Worm (Caenorhabditis elegans): ENCODE data around the gene abhd-5.1.

The abhd-5.1 gene

ce11 chrV:4860525-4860924 is 13.1 kb downstream of the abhd-5.1 start:
- TF ChIP-seq F13C5.2 (tag; optimal IDR thresholded peaks at IDR 0.05): peak; percentile 41
- peak; percentile 1 for TF ChIP-seq ceh-36 (tag; optimal IDR thresholded peaks at IDR 0.05)
- no peak for TF ChIP-seq hmg-4 (GFP tag; optimal IDR thresholded peaks at IDR 0.05)

ce11 chrV:4862737-4863136 is 15.3 kb downstream of the abhd-5.1 start, which contains the start of gene C37H5.13:
C37H5.13 (minus strand) TSS chrV:4862965.
- TF ChIP-seq hmbx-1 (tag; optimal IDR thresholded peaks at IDR 0.05) (no peak), F13C5.2 (tag; optimal IDR thresholded peaks at IDR 0.05) (no peak)

ce11 chrV:4864330-4864729 is 16.9 kb downstream of the abhd-5.1 start:
- TF ChIP-seq ceh-13 (GFP tag; optimal IDR thresholded peaks at IDR 0.05): no peak

- TF ChIP-seq scrt-1 (GFP tag; IDR thresholded peaks at IDR 0.05) (no peak), pes-1 (GFP tag; IDR thresholded peaks at IDR 0.05) (no peak), ama-1 (optimal IDR thresholded peaks at IDR 0.05) (no peak), sea-1 (GFP tag; conservative IDR thresholded peaks at IDR 0.05) (no peak), hnd-1 (tag; optimal IDR thresholded peaks at IDR 0.05) (no peak), tra-4 (tag; optimal IDR thresholded peaks at IDR 0.05) (no peak), ceh-36 (tag; optimal IDR thresholded peaks at IDR 0.05) (no peak), tbx-11 (GFP tag; IDR thresholded peaks at IDR 0.05) (no peak), hmg-4 (GFP tag; optimal IDR thresholded peaks at IDR 0.05) (no peak), F13C5.2 (tag; optimal IDR thresholded peaks at IDR 0.05) (no peak), tbx-37 (GFP tag; conservative IDR thresholded peaks at IDR 0.05) (no peak), aly-1 (tag; optimal IDR thresholded peaks at IDR 0.05) (no peak), flt-1 (GFP tag; IDR thresholded peaks at IDR 0.05) (no peak), hmbx-1 (tag; optimal IDR thresholded peaks at IDR 0.05) (no peak), ets-7 (tag; optimal IDR thresholded peaks at IDR 0.05) (no peak)
These were observed 17.9 kb downstream of the abhd-5.1 start, which contains the start of gene srd-32 for ce11 chrV:4865364-4865763. srd-32 (plus strand) TSS chrV:4865664.

ce11 chrV:4867535-4867934 is 20.1 kb downstream of the abhd-5.1 start:
- TF ChIP-seq B0310.2 (tag; optimal IDR thresholded peaks at IDR 0.05): no peak

- TF ChIP-seq sea-1 (GFP tag; conservative IDR thresholded peaks at IDR 0.05) (no peak), pes-1 (GFP tag; IDR thresholded peaks at IDR 0.05) (no peak), hmbx-1 (tag; optimal IDR thresholded peaks at IDR 0.05) (no peak), B0310.2 (tag; optimal IDR thresholded peaks at IDR 0.05) (no peak), ceh-13 (GFP tag; optimal IDR thresholded peaks at IDR 0.05) (no peak), tbx-37 (GFP tag; conservative IDR thresholded peaks at IDR 0.05) (no peak), tbx-11 (GFP tag; IDR thresholded peaks at IDR 0.05) (no peak), F13C5.2 (tag; optimal IDR thresholded peaks at IDR 0.05) (no peak), flt-1 (GFP tag; IDR thresholded peaks at IDR 0.05) (no peak)
These were observed 21.2 kb downstream of the abhd-5.1 start for ce11 chrV:4868698-4869097.

- TF ChIP-seq ama-1 (optimal IDR thresholded peaks at IDR 0.05) (no peak), hnd-1 (tag; optimal IDR thresholded peaks at IDR 0.05) (no peak), hmbx-1 (tag; optimal IDR thresholded peaks at IDR 0.05) (no peak), flt-1 (GFP tag; IDR thresholded peaks at IDR 0.05) (no peak), aly-1 (tag; optimal IDR thresholded peaks at IDR 0.05) (no peak), tra-4 (tag; optimal IDR thresholded peaks at IDR 0.05) (no peak), scrt-1 (GFP tag; IDR thresholded peaks at IDR 0.05) (no peak), tbx-37 (GFP tag; conservative IDR thresholded peaks at IDR 0.05) (no peak), hmg-4 (GFP tag; optimal IDR thresholded peaks at IDR 0.05) (no peak), sea-1 (GFP tag; conservative IDR thresholded peaks at IDR 0.05) (no peak), pes-1 (GFP tag; IDR thresholded peaks at IDR 0.05) (no peak), F13C5.2 (tag; optimal IDR thresholded peaks at IDR 0.05) (no peak), B0310.2 (tag; optimal IDR thresholded peaks at IDR 0.05) (no peak), tbx-11 (GFP tag; IDR thresholded peaks at IDR 0.05) (no peak), ceh-36 (tag; optimal IDR thresholded peaks at IDR 0.05) (no peak), ceh-13 (GFP tag; optimal IDR thresholded peaks at IDR 0.05) (no peak), ets-7 (tag; optimal IDR thresholded peaks at IDR 0.05) (no peak)
These were observed 23.2 kb downstream of the abhd-5.1 start for ce11 chrV:4870627-4871026.

ce11 chrV:4871992-4872391 is 24.5 kb downstream of the abhd-5.1 start, which contains the start of gene srd-33:
srd-33 (plus strand) TSS chrV:4872292.
- TF ChIP-seq ceh-13 (GFP tag; optimal IDR thresholded peaks at IDR 0.05) (no peak), flt-1 (GFP tag; IDR thresholded peaks at IDR 0.05) (no peak), hnd-1 (tag; optimal IDR thresholded peaks at IDR 0.05) (no peak), ama-1 (optimal IDR thresholded peaks at IDR 0.05) (no peak), ceh-36 (tag; optimal IDR thresholded peaks at IDR 0.05) (no peak), scrt-1 (GFP tag; IDR thresholded peaks at IDR 0.05) (no peak), tbx-37 (GFP tag; conservative IDR thresholded peaks at IDR 0.05) (no peak), sea-1 (GFP tag; conservative IDR thresholded peaks at IDR 0.05) (no peak), ets-7 (tag; optimal IDR thresholded peaks at IDR 0.05) (no peak), F13C5.2 (tag; optimal IDR thresholded peaks at IDR 0.05) (no peak)

ce11 chrV:4877587-4877986 is 30.1 kb downstream of the abhd-5.1 start, which contains the start of gene T19H12.6:
T19H12.6 (minus strand) TSS chrV:4877687.
- TF ChIP-seq tra-4 (tag; optimal IDR thresholded peaks at IDR 0.05): no peak
- no peak for TF ChIP-seq sea-1 (GFP tag; conservative IDR thresholded peaks at IDR 0.05)
- no peak for TF ChIP-seq hmg-4 (GFP tag; optimal IDR thresholded peaks at IDR 0.05)
- TF ChIP-seq B0310.2 (tag; optimal IDR thresholded peaks at IDR 0.05): no peak
- no peak for TF ChIP-seq ama-1 (optimal IDR thresholded peaks at IDR 0.05)
- TF ChIP-seq ceh-13 (GFP tag; optimal IDR thresholded peaks at IDR 0.05): no peak
- no peak for TF ChIP-seq flt-1 (GFP tag; IDR thresholded peaks at IDR 0.05)
- TF ChIP-seq tbx-37 (GFP tag; conservative IDR thresholded peaks at IDR 0.05): no peak
- TF ChIP-seq pes-1 (GFP tag; IDR thresholded peaks at IDR 0.05): no peak
- no peak for TF ChIP-seq tbx-11 (GFP tag; IDR thresholded peaks at IDR 0.05)

Data from whole organism, early embryonic.